Fruit fly (Drosophila melanogaster): Measurements from ENCODE around the gene Naa60.

Naa60 gene

DNA sequence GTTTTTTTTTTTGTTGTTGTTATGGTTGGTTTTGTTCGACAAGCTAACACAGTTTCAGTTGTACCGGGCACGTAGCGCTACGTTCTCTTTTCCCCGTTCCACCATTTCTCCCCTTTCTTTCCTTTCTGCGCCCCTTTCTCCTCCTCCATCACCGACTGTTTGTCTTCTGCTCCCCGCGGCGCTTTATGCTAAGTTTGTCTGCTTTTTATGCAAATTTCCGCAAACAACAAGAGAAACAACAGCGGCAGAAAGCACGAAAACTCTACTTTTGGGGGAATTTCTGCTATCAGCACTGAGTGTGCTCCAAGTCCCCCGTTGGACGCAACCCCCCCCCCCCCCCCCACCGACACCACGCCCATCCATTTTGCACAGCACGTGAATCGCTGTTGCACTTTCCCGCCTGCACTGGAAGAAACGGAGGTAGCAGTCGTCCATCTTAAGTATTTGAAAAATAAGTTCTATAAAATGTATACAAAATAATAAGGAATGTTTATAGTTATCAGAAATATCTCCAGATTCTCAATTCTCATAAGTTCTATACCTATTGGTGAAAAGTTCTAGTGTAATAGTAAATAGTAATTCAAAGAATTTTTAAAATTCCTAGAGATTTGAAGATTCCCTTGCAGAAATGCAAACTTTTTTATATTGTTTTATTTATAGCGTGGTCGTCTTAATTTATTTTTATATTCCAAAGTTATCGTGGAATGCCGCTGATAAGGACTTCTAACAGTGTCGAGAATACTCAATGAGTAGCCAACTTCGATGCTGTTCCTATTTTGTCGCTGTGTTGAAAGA is 38.4 kb downstream of the Naa60 start:
- peak; percentile 72 for TF ChIP-seq Eip78C (GFP tag)
- peak; percentile 50 for TF ChIP-seq CG4318 (GFP tag; optimal IDR thresholded peaks at IDR 0.05)
- TF ChIP-seq CG8632 (GFP tag; optimal IDR thresholded peaks at IDR 0.05): peak; percentile 12
- TF ChIP-seq CG32006 (GFP tag; optimal IDR thresholded peaks at IDR 0.05): peak; percentile 78
- TF ChIP-seq CG6276 (GFP tag; optimal IDR thresholded peaks at IDR 0.05): peak; percentile 56
- peak; percentile 30 for TF ChIP-seq esn (GFP tag; optimal IDR thresholded peaks at IDR 0.05)
- TF ChIP-seq CG6163 (GFP tag; IDR thresholded peaks at IDR 0.05): no peak; the same call in 2 of the 3 replicates
- peak; percentile 9 for TF ChIP-seq CG6808 (GFP tag; optimal IDR thresholded peaks at IDR 0.05)
- TF ChIP-seq CG7368 (GFP tag; optimal IDR thresholded peaks at IDR 0.05): no peak
- no peak for TF ChIP-seq pdm3 (GFP tag; optimal IDR thresholded peaks at IDR 0.05)
- peak; percentile 30 for TF ChIP-seq Lpt (GFP tag; optimal IDR thresholded peaks at IDR 0.05)
- peak; percentile 34 for TF ChIP-seq achi (GFP tag; optimal IDR thresholded peaks at IDR 0.05)
- TF ChIP-seq CG31627 (GFP tag; optimal IDR thresholded peaks at IDR 0.05): peak; percentile 24
- peak; percentile 26 for TF ChIP-seq CG10669 (GFP tag; optimal IDR thresholded peaks at IDR 0.05)
- peak; percentile 43 for TF ChIP-seq Blimp-1 (GFP tag; optimal IDR thresholded peaks at IDR 0.05)
- TF ChIP-seq Hr4 (GFP tag; optimal IDR thresholded peaks at IDR 0.05): peak; percentile 34
- TF ChIP-seq CG16779 (tag; optimal IDR thresholded peaks at IDR 0.05): no peak
- no peak for TF ChIP-seq Hr39 (GFP tag; optimal IDR thresholded peaks at IDR 0.05)
- TF ChIP-seq CG11902 (GFP tag; optimal IDR thresholded peaks at IDR 0.05): no peak
- peak; percentile 54; the same call in 2 of the 3 replicates for TF ChIP-seq eg (GFP tag; IDR thresholded peaks at IDR 0.05)
- TF ChIP-seq Ets21C (GFP tag; optimal IDR thresholded peaks at IDR 0.05): no peak
- peak; percentile 59 for TF ChIP-seq CG15336 (GFP tag; IDR thresholded peaks at IDR 0.05)
- TF ChIP-seq dsx (GFP tag; optimal IDR thresholded peaks at IDR 0.05; ENCODE audit: poor library complexity, severe bottlenecking): no peak
- TF ChIP-seq OdsH (GFP tag; optimal IDR thresholded peaks at IDR 0.05): peak; percentile 29
- TF ChIP-seq Eip75B (GFP tag; optimal IDR thresholded peaks at IDR 0.05): no peak
- no peak for TF ChIP-seq Sox102F (GFP tag; optimal IDR thresholded peaks at IDR 0.05)
- no peak for TF ChIP-seq CG9139 (GFP tag; optimal IDR thresholded peaks at IDR 0.05)
- TF ChIP-seq CG8319 (GFP tag; optimal IDR thresholded peaks at IDR 0.05): no peak
- peak; percentile 15 for TF ChIP-seq CG11762 (GFP tag; optimal IDR thresholded peaks at IDR 0.05; ENCODE audit: insufficient read depth)
- no peak for TF ChIP-seq Sox14 (GFP tag; optimal IDR thresholded peaks at IDR 0.05)
- peak; percentile 26 for TF ChIP-seq net (GFP tag; optimal IDR thresholded peaks at IDR 0.05)
- peak; percentile 7 for TF ChIP-seq cyc (GFP tag; optimal IDR thresholded peaks at IDR 0.05)
- peak; percentile 16 for TF ChIP-seq CG34406 (GFP tag; optimal IDR thresholded peaks at IDR 0.05)
- TF ChIP-seq CG3919 (GFP tag; optimal IDR thresholded peaks at IDR 0.05): peak; percentile 57
- no peak for TF ChIP-seq spab (GFP tag; optimal IDR thresholded peaks at IDR 0.05)
- no peak for TF ChIP-seq Eip93F (GFP tag; optimal IDR thresholded peaks at IDR 0.05)
- TF ChIP-seq Gug (GFP tag; IDR thresholded peaks at IDR 0.05): peak; percentile 43
- TF ChIP-seq fd85E (GFP tag; optimal IDR thresholded peaks at IDR 0.05): no peak
- no peak for TF ChIP-seq vri (GFP tag; optimal IDR thresholded peaks at IDR 0.05)
- TF ChIP-seq topi (GFP tag; optimal IDR thresholded peaks at IDR 0.05): peak; percentile 44
- no peak for TF ChIP-seq CG6854 (GFP tag; optimal IDR thresholded peaks at IDR 0.05)
- peak; percentile 37 for TF ChIP-seq CG3032 (tag; optimal IDR thresholded peaks at IDR 0.05)
- TF ChIP-seq Met (GFP tag; optimal IDR thresholded peaks at IDR 0.05): peak; percentile 45
- TF ChIP-seq CG6792 (GFP tag; optimal IDR thresholded peaks at IDR 0.05): no peak
- no peak for TF ChIP-seq lz (GFP tag; optimal IDR thresholded peaks at IDR 0.05)
- peak; percentile 32 for TF ChIP-seq acj6 (GFP tag; optimal IDR thresholded peaks at IDR 0.05)
- peak; percentile 65 for TF ChIP-seq svp (GFP tag)
- TF ChIP-seq CG11294 (GFP tag; IDR thresholded peaks at IDR 0.05): no peak
- no peak for TF ChIP-seq fd59A (GFP tag; optimal IDR thresholded peaks at IDR 0.05)
- no peak for TF ChIP-seq fkh (GFP tag; optimal IDR thresholded peaks at IDR 0.05)
- peak; percentile 16 for TF ChIP-seq dac (GFP tag; optimal IDR thresholded peaks at IDR 0.05)

Measured in whole organism, prepupa.